Comparison of ENCODE assay signal across 2 fruit fly cellular contexts in the genomic region with DNA sequence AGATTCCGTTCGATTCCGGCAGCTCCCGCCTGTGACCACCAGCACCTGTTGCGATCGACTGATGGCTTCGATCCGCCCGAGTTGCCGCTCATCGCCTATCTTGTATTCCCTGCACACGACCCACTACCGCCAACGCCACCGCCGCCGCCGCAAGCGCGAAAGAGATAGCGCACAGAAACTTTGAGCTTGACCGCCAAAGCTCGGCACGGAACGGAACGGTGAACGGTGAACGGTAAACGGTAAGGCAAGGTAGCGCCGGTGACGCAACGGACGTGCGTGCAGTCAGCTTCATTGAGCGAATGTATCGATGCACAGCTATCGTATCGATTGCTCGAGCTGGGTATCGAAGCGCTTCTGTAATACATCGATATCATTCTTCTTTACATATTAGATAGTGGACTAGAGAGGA.
TF ChIP-seq lines count a peak whose summit lies in the region.

A gene (minus strand): TSS at position 251 of the 409 bp plus-strand sequence.

TF ChIP-seq in whole organism, adult, 20 proteins besides CTCF, POLR2A, EP300 and RAD21 (continued from another document):
- TF ChIP-seq kay (GFP tag; lab: Kevin White, UChicago; ENCODE audit: borderline replicate concordance) = no peak
- peak; percentile 31 for TF ChIP-seq CG7101 (tag; optimal IDR thresholded peaks at IDR 0.05; lab: Kevin White, UChicago)
TF ChIP-seq in whole organism, adult: peak in this region for 7.

TF ChIP-seq in whole organism, embryonic, 481 proteins besides CTCF, POLR2A, EP300 and RAD21 (continued from another document):
- TF ChIP-seq Pdp1 (GFP tag; optimal IDR thresholded peaks at IDR 0.05; lab: Kevin White, UChicago) = peak in 1 of 2 experiments; percentile 93
- peak; percentile 97 for TF ChIP-seq CG3995 (GFP tag; optimal IDR thresholded peaks at IDR 0.05; lab: Kevin White, UChicago)
- TF ChIP-seq knrl (GFP tag; IDR thresholded peaks at IDR 0.05; lab: Robert Waterston, UW; ENCODE audit: partially characterized antibody) = peak; percentile 91
- TF ChIP-seq CrebB (tag; optimal IDR thresholded peaks at IDR 0.05; lab: Kevin White, UChicago) = peak; percentile 22
- peak; percentile 57 for TF ChIP-seq CG1832 (GFP tag; optimal IDR thresholded peaks at IDR 0.05; lab: Kevin White, UChicago)
- TF ChIP-seq gcm2 (GFP tag; optimal IDR thresholded peaks at IDR 0.05; lab: Kevin White, UChicago) = peak; percentile 34
- TF ChIP-seq CG30431 (GFP tag; optimal IDR thresholded peaks at IDR 0.05; lab: Kevin White, UChicago) = no peak
- peak; percentile 27; the same call in 1 of the 2 replicates for TF ChIP-seq vvl (GFP tag; IDR thresholded peaks at IDR 0.05; lab: Robert Waterston, UW)
- TF ChIP-seq hbn (GFP tag; IDR thresholded peaks at IDR 0.05; lab: Robert Waterston, UW; ENCODE audit: partially characterized antibody) = peak; percentile 89
- peak; percentile 49; the same call in 1 of the 2 replicates for TF ChIP-seq sob (GFP tag; IDR thresholded peaks at IDR 0.05; lab: Robert Waterston, UW)
- TF ChIP-seq CG17829 (tag; optimal IDR thresholded peaks at IDR 0.05; lab: Kevin White, UChicago) = no peak
- no peak for TF ChIP-seq CG9727 (GFP tag; optimal IDR thresholded peaks at IDR 0.05; lab: Kevin White, UChicago)
- TF ChIP-seq BEAF-32 (GFP tag; optimal IDR thresholded peaks at IDR 0.05; lab: Kevin White, UChicago) = peak; percentile 83
- peak; percentile 19 for TF ChIP-seq MESR4 (GFP tag; optimal IDR thresholded peaks at IDR 0.05; lab: Kevin White, UChicago)
- peak; percentile 69 for TF ChIP-seq CG10543 (GFP tag; optimal IDR thresholded peaks at IDR 0.05; lab: Kevin White, UChicago)
- peak; percentile 43; the same call in 1 of the 2 replicates for TF ChIP-seq CG32532 (GFP tag; IDR thresholded peaks at IDR 0.05; lab: Robert Waterston, UW)
- no peak for TF ChIP-seq ERR (GFP tag; optimal IDR thresholded peaks at IDR 0.05; lab: Kevin White, UChicago)
- TF ChIP-seq so (GFP tag; IDR thresholded peaks at IDR 0.05; lab: Robert Waterston, UW) = peak; percentile 50; the same call in 1 of the 3 replicates
- peak; percentile 40 for TF ChIP-seq CG12659 (GFP tag; optimal IDR thresholded peaks at IDR 0.05; lab: Kevin White, UChicago)
- peak; percentile 92 for TF ChIP-seq CG5180 (GFP tag; optimal IDR thresholded peaks at IDR 0.05; lab: Kevin White, UChicago)
- no peak for TF ChIP-seq CG4617 (GFP tag; optimal IDR thresholded peaks at IDR 0.05; lab: Kevin White, UChicago; ENCODE audit: borderline replicate concordance)
- peak; percentile 43 for TF ChIP-seq CG8478 (optimal IDR thresholded peaks at IDR 0.05; lab: Kevin White, UChicago)
- peak; percentile 95 for TF ChIP-seq CG6791 (GFP tag; IDR thresholded peaks at IDR 0.05; lab: Robert Waterston, UW; ENCODE audit: partially characterized antibody)
- no peak for TF ChIP-seq CG16815 (GFP tag; optimal IDR thresholded peaks at IDR 0.05; lab: Kevin White, UChicago)
- TF ChIP-seq CG6175 (GFP tag; IDR thresholded peaks at IDR 0.05; lab: Robert Waterston, UW) = 0 out of 3 replicates have a peak, but pooled peaks have one; percentile 51
- TF ChIP-seq schlank (tag; optimal IDR thresholded peaks at IDR 0.05; lab: Kevin White, UChicago) = no peak
- no peak for TF ChIP-seq sqz (GFP tag; optimal IDR thresholded peaks at IDR 0.05; lab: Kevin White, UChicago)
- no peak for TF ChIP-seq CG4328 (GFP tag; optimal IDR thresholded peaks at IDR 0.05; lab: Kevin White, UChicago)
- TF ChIP-seq CG34224 (GFP tag; IDR thresholded peaks at IDR 0.05; lab: Robert Waterston, UW; ENCODE audit: partially characterized antibody) = peak; percentile 96
- no peak for TF ChIP-seq CG12236 (GFP tag; optimal IDR thresholded peaks at IDR 0.05; lab: Kevin White, UChicago)
- TF ChIP-seq Sry-δ (GFP tag; optimal IDR thresholded peaks at IDR 0.05; lab: Kevin White, UChicago) = peak; percentile 67
- peak; percentile 23 for TF ChIP-seq CG30020 (tag; optimal IDR thresholded peaks at IDR 0.05; lab: Kevin White, UChicago)
- TF ChIP-seq Lhr (GFP tag; optimal IDR thresholded peaks at IDR 0.05; lab: Kevin White, UChicago) = peak; percentile 65
- peak; percentile 34 for TF ChIP-seq Dp (GFP tag; optimal IDR thresholded peaks at IDR 0.05; lab: Kevin White, UChicago)
- peak; percentile 65 for TF ChIP-seq Ets97D (GFP tag; optimal IDR thresholded peaks at IDR 0.05; lab: Kevin White, UChicago)
- TF ChIP-seq CG14860 (GFP tag; IDR thresholded peaks at IDR 0.05; lab: Robert Waterston, UW; ENCODE audit: partially characterized antibody) = peak; percentile 96
- peak; percentile 12 for TF ChIP-seq Myb (GFP tag; optimal IDR thresholded peaks at IDR 0.05; lab: Kevin White, UChicago)
- no peak for TF ChIP-seq HHEX (GFP tag; optimal IDR thresholded peaks at IDR 0.05; lab: Kevin White, UChicago)
- TF ChIP-seq Doc3 (GFP tag; IDR thresholded peaks at IDR 0.05; lab: Robert Waterston, UW; ENCODE audit: partially characterized antibody) = peak; percentile 91
- no peak for TF ChIP-seq H2.0 (GFP tag; IDR thresholded peaks at IDR 0.05; lab: Robert Waterston, UW)
- peak; percentile 3 for TF ChIP-seq wek (GFP tag; optimal IDR thresholded peaks at IDR 0.05; lab: Kevin White, UChicago)
- peak; percentile 94 for TF ChIP-seq pfk (GFP tag; optimal IDR thresholded peaks at IDR 0.05; lab: Kevin White, UChicago)
- peak; percentile 33; the same call in 1 of the 2 replicates for TF ChIP-seq Rfx (GFP tag; IDR thresholded peaks at IDR 0.05; lab: Robert Waterston, UW)
- TF ChIP-seq CG3281 (GFP tag; optimal IDR thresholded peaks at IDR 0.05; lab: Kevin White, UChicago) = no peak
- 0 out of 2 replicates have a peak, but pooled peaks have one; percentile 25 for TF ChIP-seq CG3847 (GFP tag; IDR thresholded peaks at IDR 0.05; lab: Robert Waterston, UW)
- peak; percentile 7 for TF ChIP-seq mirr (GFP tag; optimal IDR thresholded peaks at IDR 0.05; lab: Kevin White, UChicago)
- peak; percentile 16 for TF ChIP-seq HmgZ (tag; optimal IDR thresholded peaks at IDR 0.05; lab: Kevin White, UChicago)
- peak; percentile 23; the same call in 1 of the 2 replicates for TF ChIP-seq CG31441 (GFP tag; IDR thresholded peaks at IDR 0.05; lab: Robert Waterston, UW)
- peak; percentile 27 for TF ChIP-seq B-H2 (GFP tag; optimal IDR thresholded peaks at IDR 0.05; lab: Kevin White, UChicago)
- peak; percentile 94 for TF ChIP-seq CG15514 (GFP tag; optimal IDR thresholded peaks at IDR 0.05; lab: Kevin White, UChicago)
- no peak for TF ChIP-seq hkb (optimal IDR thresholded peaks at IDR 0.05; lab: Kevin White, UChicago)
- TF ChIP-seq hkb (GFP tag; IDR thresholded peaks at IDR 0.05; lab: Robert Waterston, UW) = peak; percentile 25; the same call in 1 of the 2 replicates
- no peak for TF ChIP-seq HLHmδ (GFP tag; optimal IDR thresholded peaks at IDR 0.05; lab: Kevin White, UChicago)
- TF ChIP-seq caup (GFP tag; optimal IDR thresholded peaks at IDR 0.05; lab: Kevin White, UChicago; ENCODE audit: severe bottlenecking) = peak; percentile 14
- peak; percentile 72 for TF ChIP-seq ftz-f1 (GFP tag; optimal IDR thresholded peaks at IDR 0.05; lab: Kevin White, UChicago)
- TF ChIP-seq Dll (GFP tag; IDR thresholded peaks at IDR 0.05; lab: Robert Waterston, UW; ENCODE audit: partially characterized antibody) = peak; percentile 95
- TF ChIP-seq CG13894 (tag; optimal IDR thresholded peaks at IDR 0.05; lab: Kevin White, UChicago) = peak; percentile 61
- peak; percentile 91 for TF ChIP-seq Scr (GFP tag; IDR thresholded peaks at IDR 0.05; lab: Robert Waterston, UW; ENCODE audit: partially characterized antibody)
- peak; percentile 76 for TF ChIP-seq pzg (GFP tag; optimal IDR thresholded peaks at IDR 0.05; lab: Kevin White, UChicago)
- no peak for TF ChIP-seq Oaz (GFP tag; IDR thresholded peaks at IDR 0.05; lab: Robert Waterston, UW)
- TF ChIP-seq mld (GFP tag; IDR thresholded peaks at IDR 0.05; lab: Robert Waterston, UW; ENCODE audit: partially characterized antibody) = peak; percentile 91
- TF ChIP-seq CG15269 (tag; optimal IDR thresholded peaks at IDR 0.05; lab: Kevin White, UChicago) = no peak
- peak; percentile 100 for TF ChIP-seq MTF-1 (GFP tag; optimal IDR thresholded peaks at IDR 0.05; lab: Kevin White, UChicago; ENCODE audit: borderline replicate concordance)
- peak; percentile 48; the same call in 1 of the 2 replicates for TF ChIP-seq Adf1 (GFP tag; IDR thresholded peaks at IDR 0.05; lab: Robert Waterston, UW)
- no peak for TF ChIP-seq CG2875 (GFP tag; optimal IDR thresholded peaks at IDR 0.05; lab: Kevin White, UChicago)
- peak; percentile 96 for TF ChIP-seq Bgb (GFP tag; IDR thresholded peaks at IDR 0.05; lab: Robert Waterston, UW; ENCODE audit: partially characterized antibody)
- peak; percentile 79 for TF ChIP-seq sr (GFP tag; IDR thresholded peaks at IDR 0.05; lab: Robert Waterston, UW)
- TF ChIP-seq Dbx (GFP tag; IDR thresholded peaks at IDR 0.05; lab: Robert Waterston, UW) = peak; percentile 31; the same call in 1 of the 3 replicates
- TF ChIP-seq unc-4 (GFP tag; IDR thresholded peaks at IDR 0.05; lab: Robert Waterston, UW; ENCODE audit: partially characterized antibody) = peak; percentile 93
- TF ChIP-seq CG17186 (GFP tag; optimal IDR thresholded peaks at IDR 0.05; lab: Kevin White, UChicago) = peak; percentile 87
- TF ChIP-seq Fer1 (GFP tag; optimal IDR thresholded peaks at IDR 0.05; lab: Kevin White, UChicago) = peak; percentile 6
- peak; percentile 1 for TF ChIP-seq chn (GFP tag; optimal IDR thresholded peaks at IDR 0.05; lab: Kevin White, UChicago)
- TF ChIP-seq CG13287 (GFP tag; IDR thresholded peaks at IDR 0.05; lab: Robert Waterston, UW; ENCODE audit: partially characterized antibody) = peak; percentile 97
- TF ChIP-seq chinmo (GFP tag; IDR thresholded peaks at IDR 0.05; lab: Robert Waterston, UW; ENCODE audit: partially characterized antibody) = peak; percentile 99
- TF ChIP-seq Deaf1 (tag; optimal IDR thresholded peaks at IDR 0.05; lab: Kevin White, UChicago) = peak; percentile 68
- peak; percentile 77 for TF ChIP-seq stwl (tag; optimal IDR thresholded peaks at IDR 0.05; lab: Kevin White, UChicago)
- TF ChIP-seq Chrac-16 (GFP tag; optimal IDR thresholded peaks at IDR 0.05; lab: Kevin White, UChicago) = no peak
- TF ChIP-seq amos (GFP tag; IDR thresholded peaks at IDR 0.05; lab: Robert Waterston, UW; ENCODE audit: partially characterized antibody) = peak; percentile 89
- no peak for TF ChIP-seq dan (GFP tag; IDR thresholded peaks at IDR 0.05; lab: Robert Waterston, UW)
- peak; percentile 31 for TF ChIP-seq CG11504 (tag; optimal IDR thresholded peaks at IDR 0.05; lab: Kevin White, UChicago)
- TF ChIP-seq bbx (GFP tag; IDR thresholded peaks at IDR 0.05; lab: Robert Waterston, UW; ENCODE audit: partially characterized antibody) = peak; percentile 96
- no peak for TF ChIP-seq fd3F (GFP tag; optimal IDR thresholded peaks at IDR 0.05; lab: Kevin White, UChicago)
- TF ChIP-seq zen2 (GFP tag; IDR thresholded peaks at IDR 0.05; lab: Robert Waterston, UW; ENCODE audit: partially characterized antibody) = peak; percentile 97
- peak; percentile 92 for TF ChIP-seq CG16813 (GFP tag; IDR thresholded peaks at IDR 0.05; lab: Robert Waterston, UW; ENCODE audit: partially characterized antibody)
- no peak for TF ChIP-seq CG1529 (GFP tag; optimal IDR thresholded peaks at IDR 0.05; lab: Kevin White, UChicago)
- peak in 1 of 2 experiments; percentile 9 for TF ChIP-seq Hr78 (GFP tag; optimal IDR thresholded peaks at IDR 0.05; lab: Kevin White, UChicago)
- peak; percentile 82 for TF ChIP-seq CG2129 (GFP tag; IDR thresholded peaks at IDR 0.05; lab: Robert Waterston, UW; ENCODE audit: partially characterized antibody)
- peak in 1 of 2 experiments; percentile 19 for TF ChIP-seq Eip74EF (GFP tag; optimal IDR thresholded peaks at IDR 0.05; lab: Kevin White, UChicago)
- peak; percentile 99 for TF ChIP-seq CG1603 (tag; optimal IDR thresholded peaks at IDR 0.05; lab: Kevin White, UChicago)
- 0 out of 2 replicates have a peak, but pooled peaks have one; percentile 17 for TF ChIP-seq klu (GFP tag; IDR thresholded peaks at IDR 0.05; lab: Robert Waterston, UW)
- peak; percentile 76 for TF ChIP-seq inv (GFP tag; IDR thresholded peaks at IDR 0.05; lab: Robert Waterston, UW; ENCODE audit: partially characterized antibody)
- TF ChIP-seq CG34376 (GFP tag; optimal IDR thresholded peaks at IDR 0.05; lab: Kevin White, UChicago) = peak; percentile 35
- peak; percentile 93 for TF ChIP-seq Opbp (GFP tag; IDR thresholded peaks at IDR 0.05; lab: Robert Waterston, UW; ENCODE audit: partially characterized antibody)
- peak; percentile 20 for TF ChIP-seq CG2712 (tag; optimal IDR thresholded peaks at IDR 0.05; lab: Kevin White, UChicago)
- peak; percentile 46; the same call in 1 of the 2 replicates for TF ChIP-seq E2f2 (GFP tag; IDR thresholded peaks at IDR 0.05; lab: Robert Waterston, UW)
- peak; percentile 79 for TF ChIP-seq CG12769 (tag; optimal IDR thresholded peaks at IDR 0.05; lab: Kevin White, UChicago)
- TF ChIP-seq Bteb2 (GFP tag; optimal IDR thresholded peaks at IDR 0.05; lab: Kevin White, UChicago) = no peak
- peak; percentile 75 for TF ChIP-seq Med (GFP tag; lab: Kevin White, UChicago)
- TF ChIP-seq nerfin-2 (GFP tag; IDR thresholded peaks at IDR 0.05; lab: Robert Waterston, UW; ENCODE audit: partially characterized antibody) = peak; percentile 97
- TF ChIP-seq CG9932 (GFP tag; IDR thresholded peaks at IDR 0.05; lab: Robert Waterston, UW) = peak; percentile 14; the same call in 1 of the 2 replicates
- TF ChIP-seq cwo (GFP tag; optimal IDR thresholded peaks at IDR 0.05; lab: Kevin White, UChicago) = peak; percentile 22
- peak; percentile 92 for TF ChIP-seq CG7963 (GFP tag; IDR thresholded peaks at IDR 0.05; lab: Robert Waterston, UW; ENCODE audit: partially characterized antibody)
- TF ChIP-seq vnd (GFP tag; IDR thresholded peaks at IDR 0.05; lab: Robert Waterston, UW; ENCODE audit: partially characterized antibody) = peak; percentile 93
- peak; percentile 44 for TF ChIP-seq Hmr (GFP tag; optimal IDR thresholded peaks at IDR 0.05; lab: Kevin White, UChicago)
- no peak for TF ChIP-seq CG1792 (GFP tag; optimal IDR thresholded peaks at IDR 0.05; lab: Kevin White, UChicago)
- peak; percentile 94 for TF ChIP-seq tna (GFP tag; IDR thresholded peaks at IDR 0.05; lab: Robert Waterston, UW; ENCODE audit: partially characterized antibody)
- peak; percentile 94 for TF ChIP-seq ato (GFP tag; IDR thresholded peaks at IDR 0.05; lab: Robert Waterston, UW; ENCODE audit: partially characterized antibody)
- TF ChIP-seq HLH4C (GFP tag; IDR thresholded peaks at IDR 0.05; lab: Robert Waterston, UW; ENCODE audit: partially characterized antibody) = peak; percentile 98
